Fruit fly (Drosophila melanogaster): Measurements from ENCODE around the gene Prosalpha6T.

DNA sequence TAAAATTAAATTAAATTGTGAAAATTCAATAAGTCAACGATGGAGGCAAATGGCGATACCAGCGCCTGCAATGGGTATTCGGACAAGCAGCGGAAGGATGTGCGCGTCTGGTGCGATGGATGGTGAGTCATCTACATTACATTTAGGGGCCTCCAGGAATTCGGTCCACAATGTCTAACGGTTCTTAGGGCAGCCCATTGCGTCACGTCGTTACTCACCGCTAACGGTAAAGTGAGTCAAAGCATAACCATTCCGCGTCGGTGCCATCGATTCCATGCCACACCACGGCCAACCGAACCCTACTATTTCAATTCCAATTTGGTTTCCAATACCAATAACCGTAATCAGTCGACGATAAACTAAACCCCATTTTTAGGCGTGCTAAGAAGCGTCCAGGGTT lies 27.7 kb upstream of the Prosalpha6T start:
- no peak for TF ChIP-seq bab1 (GFP tag; optimal IDR thresholded peaks at IDR 0.05)
- no peak for TF ChIP-seq CG7045 (GFP tag; optimal IDR thresholded peaks at IDR 0.05)
- TF ChIP-seq Clk (GFP tag; optimal IDR thresholded peaks at IDR 0.05), result no peak
- TF ChIP-seq kay (GFP tag; ENCODE audit: borderline replicate concordance), result no peak

Measured in whole organism, adult.